Worm (Caenorhabditis elegans) whole organism, L3 larva: ENCODE data around the gene mbk-2.

Source experiments
- ZK546.5 ChIP-seq: sonication (generic microtip); optimal IDR thresholded peaks from 2 replicates; lab custom pipeline; 2017; ENCODE audit warnings: missing biosample characterization, missing genetic modification characterization
- aly-2 ChIP-seq: fragments of 150-350 bp; optimal IDR thresholded peaks from 2 replicates; lab custom pipeline; 2014; ENCODE audit warnings: missing biosample characterization, missing genetic modification characterization
- ama-1 ChIP-seq: fragments of 150-350 bp; optimal IDR thresholded peaks from 2 replicates; lab custom pipeline; 2018
- ceh-16 ChIP-seq: sonication (generic microtip); optimal IDR thresholded peaks from 2 replicates; lab custom pipeline; 2017; ENCODE audit warnings: missing biosample characterization, missing genetic modification characterization
- ceh-28 ChIP-seq: fragments of 150-350 bp; optimal IDR thresholded peaks from 2 replicates; lab custom pipeline; 2014; ENCODE audit warnings: missing biosample characterization, missing genetic modification reagents, missing genetic modification characterization
- ceh-9 ChIP-seq: sonication (generic microtip); optimal IDR thresholded peaks from 2 replicates; lab custom pipeline; 2018; ENCODE audit warnings: missing biosample characterization, missing genetic modification characterization
- daf-12 ChIP-seq: fragments of 150-350 bp; optimal IDR thresholded peaks from 2 replicates; lab custom pipeline; 2014; ENCODE audit warnings: missing biosample characterization, missing genetic modification reagents, missing genetic modification characterization
- egl-27 ChIP-seq: sonication (generic microtip); optimal IDR thresholded peaks from 4 replicates; lab custom pipeline; 2017; ENCODE audit warnings: missing biosample characterization, missing genetic modification reagents, missing genetic modification characterization
- elt-1 ChIP-seq: fragments of 150-350 bp; optimal IDR thresholded peaks from 2 replicates; lab custom pipeline; 2014; ENCODE audit warnings: missing biosample characterization, missing genetic modification characterization
- elt-2 ChIP-seq: sonication (generic microtip); optimal IDR thresholded peaks from 2 replicates; lab custom pipeline; 2016; ENCODE audit warnings: missing genetic modification reagents, mild to moderate bottlenecking, missing genetic modification characterization, missing compliant biosample characterization
- fkh-10 ChIP-seq: sonication (generic microtip); optimal IDR thresholded peaks from 2 replicates; lab custom pipeline; 2017; ENCODE audit warnings: missing biosample characterization, missing genetic modification reagents, missing genetic modification characterization
- fkh-2 ChIP-seq: fragments of 150-350 bp; optimal IDR thresholded peaks from 2 replicates; lab custom pipeline; 2014; ENCODE audit warnings: missing biosample characterization, missing genetic modification reagents, missing genetic modification characterization
- fos-1 ChIP-seq: fragments of 150-350 bp; optimal IDR thresholded peaks from 2 replicates; lab custom pipeline; 2014; ENCODE audit warnings: missing biosample characterization, missing genetic modification characterization
- lin-15B ChIP-seq: fragments of 150-350 bp; optimal IDR thresholded peaks from 2 replicates; lab custom pipeline; 2014; ENCODE audit warnings: missing biosample characterization, missing genetic modification characterization
- lin-39 ChIP-seq: fragments of 150-350 bp; optimal IDR thresholded peaks from 2 replicates; lab custom pipeline; 2018; ENCODE audit warnings: missing biosample characterization, missing genetic modification reagents, missing genetic modification characterization
- mml-1 ChIP-seq: fragments of 150-350 bp; sonication (generic microtip); optimal IDR thresholded peaks from 3 replicates; lab custom pipeline; 2014; ENCODE audit warnings: missing biosample characterization, missing genetic modification characterization
- nfya-1 ChIP-seq: sonication (generic microtip); optimal IDR thresholded peaks from 2 replicates; lab custom pipeline; 2017; ENCODE audit warnings: missing genetic modification characterization, mild to moderate bottlenecking, missing compliant biosample characterization, antibody characterized with exemption, moderate library complexity; ENCODE audit not compliant: insufficient read depth
- nhr-11 ChIP-seq: fragments of 150-350 bp; optimal IDR thresholded peaks from 2 replicates; lab custom pipeline; 2014; ENCODE audit warnings: missing biosample characterization, missing genetic modification characterization
- nhr-12 ChIP-seq: fragments of 150-350 bp; optimal IDR thresholded peaks from 2 replicates; lab custom pipeline; 2014; ENCODE audit warnings: missing biosample characterization, missing genetic modification characterization
- nhr-237 ChIP-seq: fragments of 150-350 bp; optimal IDR thresholded peaks from 2 replicates; lab custom pipeline; 2014; ENCODE audit warnings: missing biosample characterization, missing genetic modification characterization
- nhr-25 ChIP-seq: sonication (generic microtip); optimal IDR thresholded peaks from 2 replicates; lab custom pipeline; 2017; ENCODE audit warnings: missing biosample characterization, missing genetic modification characterization
- nhr-28 ChIP-seq: fragments of 150-350 bp; optimal IDR thresholded peaks from 2 replicates; lab custom pipeline; 2014; ENCODE audit warnings: missing biosample characterization, missing genetic modification characterization
- nhr-43 ChIP-seq: sonication (generic microtip); optimal IDR thresholded peaks from 2 replicates; lab custom pipeline; 2016; ENCODE audit warnings: mild to moderate bottlenecking, missing genetic modification characterization, missing compliant biosample characterization; ENCODE audit not compliant: poor library complexity, severe bottlenecking
- nhr-77 ChIP-seq: fragments of 150-350 bp; optimal IDR thresholded peaks from 2 replicates; lab custom pipeline; 2014; ENCODE audit warnings: missing biosample characterization, missing genetic modification characterization
- pha-4 ChIP-seq: fragments of 150-350 bp; optimal IDR thresholded peaks from 2 replicates; lab custom pipeline; 2014; ENCODE audit warnings: missing biosample characterization, missing genetic modification reagents, missing genetic modification characterization
- pqm-1 ChIP-seq: fragments of 150-350 bp; optimal IDR thresholded peaks from 2 replicates; lab custom pipeline; 2017; ENCODE audit warnings: missing biosample characterization, missing genetic modification characterization, inconsistent platforms
- sea-2 ChIP-seq: fragments of 150-350 bp; sonication (generic microtip); optimal IDR thresholded peaks from 4 replicates; lab custom pipeline; 2014; ENCODE audit warnings: missing biosample characterization, missing genetic modification reagents, missing genetic modification characterization
- skn-1 ChIP-seq: fragments of 150-350 bp; optimal IDR thresholded peaks from 2 replicates; lab custom pipeline; 2014; ENCODE audit warnings: missing biosample characterization, missing genetic modification characterization
- snpc-4 ChIP-seq: fragments of 150-350 bp; optimal IDR thresholded peaks from 2 replicates; lab custom pipeline; 2014; ENCODE audit warnings: missing biosample characterization, missing genetic modification characterization
- tbx-2 ChIP-seq: sonication (generic microtip); optimal IDR thresholded peaks from 2 replicates; lab custom pipeline; 2016; ENCODE audit warnings: mild to moderate bottlenecking, missing genetic modification characterization, missing compliant biosample characterization
- unc-62 ChIP-seq: fragments of 150-350 bp; sonication (generic microtip); optimal IDR thresholded peaks from 4 replicates; lab custom pipeline; 2014; ENCODE audit warnings: missing biosample characterization, missing genetic modification reagents, missing genetic modification characterization
- zag-1 ChIP-seq: fragments of 150-350 bp; optimal IDR thresholded peaks from 2 replicates; lab custom pipeline; 2014; ENCODE audit warnings: missing biosample characterization, missing genetic modification characterization
- ztf-11 ChIP-seq: fragments of 150-350 bp; optimal IDR thresholded peaks from 2 replicates; lab custom pipeline; 2014; ENCODE audit warnings: missing biosample characterization, missing genetic modification characterization
- ztf-4 ChIP-seq: fragments of 150-350 bp; optimal IDR thresholded peaks from 2 replicates; lab custom pipeline; 2014; ENCODE audit warnings: missing biosample characterization, missing genetic modification characterization

Gene mbk-2

ce11 chrIV:13008405-13009208 is at the start of gene mbk-2:
Gene mbk-2, plus strand, starts transcription at chrIV:13009158.
- no peak for TF ChIP-seq nhr-237 (tag; lab: Kevin White, UChicago)
- no peak for TF ChIP-seq nhr-12 (tag; lab: Kevin White, UChicago)
- no peak for TF ChIP-seq sea-2
- no peak for TF ChIP-seq fkh-2 (tag; lab: Kevin White, UChicago)
- TF ChIP-seq elt-2 (tag; lab: Kevin White, UChicago), result peak; percentile 77
- no peak for TF ChIP-seq nhr-77 (tag; lab: Kevin White, UChicago)
- TF ChIP-seq pqm-1, result peak; percentile 66
- no peak for TF ChIP-seq unc-62 (GFP tag; lab: Kevin White, UChicago)

ce11 chrIV:12960136-12960535 is 48.8 kb upstream of the mbk-2 start, which contains the start of gene F55G11.7:
Gene F55G11.7, plus strand, starts transcription at chrIV:12960436.
- TF ChIP-seq lin-39 (no peak), ceh-28 (tag; lab: Kevin White, UChicago) (no peak)

ce11 chrIV:12962564-12962963 is 46.4 kb upstream of the mbk-2 start, which contains the start of gene F55G11.8:
Gene F55G11.8, plus strand, starts transcription at chrIV:12962808.
- TF ChIP-seq elt-2 (tag; lab: Kevin White, UChicago) (peak; percentile 78), nhr-77 (tag; lab: Kevin White, UChicago) (no peak), pqm-1 (peak; percentile 20), zag-1 (tag; lab: Kevin White, UChicago) (no peak), tbx-2 (tag; lab: Kevin White, UChicago) (no peak), skn-1 (peak; percentile 2), nhr-43 (tag; lab: Kevin White, UChicago) (no peak), elt-1 (tag; lab: Kevin White, UChicago) (no peak), ZK546.5 (no peak), fos-1 (tag; lab: Kevin White, UChicago) (no peak), pha-4 (no peak)

ce11 chrIV:12964648-12965047 is 44.3 kb upstream of the mbk-2 start:
- no peak for TF ChIP-seq aly-2 (tag; lab: Kevin White, UChicago)
- TF ChIP-seq lin-15B (tag; lab: Kevin White, UChicago), result no peak
- peak; percentile 64 for TF ChIP-seq elt-2 (tag; lab: Kevin White, UChicago)
- TF ChIP-seq nhr-11 (tag; lab: Kevin White, UChicago), result no peak
- peak; percentile 76 for TF ChIP-seq pqm-1
- no peak for TF ChIP-seq ztf-4 (tag; lab: Kevin White, UChicago)
- TF ChIP-seq ama-1 (lab: Kevin White, UChicago), result no peak
- TF ChIP-seq ceh-16 (tag; lab: Kevin White, UChicago), result no peak
- TF ChIP-seq snpc-4, result no peak
- TF ChIP-seq, all 47 proteins: peak for 2

ce11 chrIV:12965074-12965473 is 43.9 kb upstream of the mbk-2 start, which contains the start of gene dod-22:
Gene dod-22, plus strand, starts transcription at chrIV:12965374.
- TF ChIP-seq tbx-2 (tag; lab: Kevin White, UChicago), result no peak
- no peak for TF ChIP-seq mml-1 (tag; lab: Kevin White, UChicago)
- TF ChIP-seq elt-1 (tag; lab: Kevin White, UChicago), result no peak
- TF ChIP-seq nhr-28 (tag; lab: Kevin White, UChicago), result no peak
- no peak for TF ChIP-seq ztf-11
- TF ChIP-seq unc-62 (GFP tag; lab: Kevin White, UChicago), result no peak
- TF ChIP-seq egl-27 (tag; lab: Kevin White, UChicago), result no peak
- TF ChIP-seq daf-12 (tag; lab: Kevin White, UChicago), result no peak

- TF ChIP-seq ceh-28 (tag; lab: Kevin White, UChicago) (no peak), nfya-1 (tag; lab: Kevin White, UChicago) (no peak), ztf-4 (tag; lab: Kevin White, UChicago) (no peak), pha-4 (no peak), lin-15B (tag; lab: Kevin White, UChicago) (no peak), ceh-9 (tag; lab: Kevin White, UChicago) (no peak), nhr-28 (tag; lab: Kevin White, UChicago) (no peak), pqm-1 (no peak), nhr-43 (tag; lab: Kevin White, UChicago) (no peak), elt-1 (tag; lab: Kevin White, UChicago) (no peak), nhr-25 (tag; lab: Kevin White, UChicago) (no peak), skn-1 (no peak), zag-1 (tag; lab: Kevin White, UChicago) (no peak), fkh-10 (no peak)
Measured at ce11 chrIV:12967303-12967702, 41.7 kb upstream of the mbk-2 start.
